Fruit fly (Drosophila melanogaster): ENCODE data around the gene RPA2.

RPA2 gene

DNA sequence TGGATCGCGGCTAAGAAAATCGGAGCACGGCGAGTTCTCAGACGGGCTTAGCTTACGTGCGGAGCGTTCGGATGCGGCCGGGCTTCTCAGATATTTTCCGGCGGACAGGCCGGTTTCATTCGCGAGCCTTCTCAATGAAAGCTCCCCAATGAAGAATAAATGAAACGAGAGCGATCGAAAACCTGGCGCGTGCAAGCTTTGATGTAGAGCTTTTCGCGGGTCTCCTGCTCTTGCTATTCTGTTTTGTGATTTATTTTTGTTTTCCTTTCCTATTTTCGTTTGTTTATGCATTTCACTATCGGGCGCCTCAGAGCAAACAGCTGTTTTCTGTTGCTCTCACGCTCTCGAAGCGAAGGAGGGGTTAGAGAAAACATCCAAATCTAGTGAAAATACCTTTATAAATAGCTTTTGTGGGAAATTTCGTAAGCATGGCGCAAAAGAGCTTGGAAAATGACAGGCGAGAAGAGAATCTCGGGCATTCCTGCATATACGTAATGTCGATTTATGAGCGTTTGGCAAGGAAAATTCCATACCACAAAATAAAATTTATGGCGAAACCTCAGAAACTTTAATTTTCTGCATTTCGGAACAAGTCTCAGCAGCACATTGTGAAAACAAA, 39.9 kb downstream of the RPA2 start (continued):
- TF ChIP-seq Med (GFP tag), result peak; percentile 30
- 0 out of 2 replicates have a peak, but pooled peaks have one; percentile 6 for TF ChIP-seq CG11696 (GFP tag; IDR thresholded peaks at IDR 0.05)
- no peak for TF ChIP-seq CG13624 (GFP tag; optimal IDR thresholded peaks at IDR 0.05)

DNA sequence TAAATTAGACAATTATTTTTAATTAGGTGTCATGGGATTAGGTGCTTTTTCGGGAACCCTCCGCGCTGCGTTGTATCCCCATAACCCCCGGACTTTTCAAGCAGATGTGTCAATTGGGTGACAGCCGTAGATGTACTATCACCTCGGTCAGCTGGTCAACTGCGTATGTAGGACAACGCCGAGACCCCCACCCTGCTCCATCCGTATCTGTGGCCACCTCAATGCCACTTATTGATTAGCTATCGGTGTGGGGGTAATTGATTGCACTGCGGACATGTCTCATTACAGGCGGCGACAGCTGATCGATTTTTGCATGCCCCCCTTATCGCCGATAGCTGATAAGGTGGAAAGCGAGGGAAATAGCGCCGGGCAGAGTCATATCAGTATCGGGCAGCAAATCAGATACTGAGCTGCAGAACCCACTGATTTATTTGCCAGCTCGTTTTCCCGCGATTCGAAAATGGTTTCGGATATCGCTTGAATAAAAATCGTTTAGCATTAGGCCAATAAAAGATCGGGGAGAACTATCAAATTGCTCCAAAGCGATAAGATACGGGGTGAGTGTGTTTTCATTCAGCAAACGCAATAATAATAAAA, 42.2 kb downstream of the RPA2 start:
- TF ChIP-seq Awh (GFP tag; IDR thresholded peaks at IDR 0.05), result no peak
- no peak for TF ChIP-seq CG10209 (GFP tag; optimal IDR thresholded peaks at IDR 0.05)
- no peak for TF ChIP-seq cato (GFP tag; optimal IDR thresholded peaks at IDR 0.05; ENCODE audit: borderline replicate concordance)
- TF ChIP-seq CG15479 (GFP tag; optimal IDR thresholded peaks at IDR 0.05), result no peak
- TF ChIP-seq Med (GFP tag), result peak; percentile 72
- TF ChIP-seq Hand (GFP tag; optimal IDR thresholded peaks at IDR 0.05), result no peak
- TF ChIP-seq Blimp-1 (GFP tag; optimal IDR thresholded peaks at IDR 0.05), result no peak
- no peak for TF ChIP-seq CG42726 (GFP tag; IDR thresholded peaks at IDR 0.05; ENCODE audit: partially characterized antibody)
- TF ChIP-seq CG10274 (GFP tag; optimal IDR thresholded peaks at IDR 0.05), result no peak
- no peak for TF ChIP-seq Hr3 (GFP tag; optimal IDR thresholded peaks at IDR 0.05)
- TF ChIP-seq Atf-2 (GFP tag; optimal IDR thresholded peaks at IDR 0.05), result no peak
- no peak for TF ChIP-seq CG9215 (GFP tag; IDR thresholded peaks at IDR 0.05)
- TF ChIP-seq insv (GFP tag; optimal IDR thresholded peaks at IDR 0.05), result no peak
- TF ChIP-seq sug (tag; optimal IDR thresholded peaks at IDR 0.05), result peak; percentile 94
- no peak for TF ChIP-seq CG17612 (GFP tag; IDR thresholded peaks at IDR 0.05)
- no peak for TF ChIP-seq Neu2 (GFP tag; optimal IDR thresholded peaks at IDR 0.05; ENCODE audit: borderline replicate concordance)
- TF ChIP-seq Lpt (GFP tag; optimal IDR thresholded peaks at IDR 0.05), result no peak
- no peak for TF ChIP-seq CHES-1-like (GFP tag; optimal IDR thresholded peaks at IDR 0.05)
- TF ChIP-seq GATAe (GFP tag; conservative IDR thresholded peaks at IDR 0.05), result peak; percentile 68
- TF ChIP-seq unc-4 (GFP tag; IDR thresholded peaks at IDR 0.05; ENCODE audit: partially characterized antibody), result no peak
- 0 out of 2 replicates have a peak, but pooled peaks have one; percentile 7 for TF ChIP-seq E2f1 (GFP tag; IDR thresholded peaks at IDR 0.05)
- no peak for TF ChIP-seq repo (GFP tag; optimal IDR thresholded peaks at IDR 0.05)
- no peak for TF ChIP-seq slou (GFP tag; optimal IDR thresholded peaks at IDR 0.05)
- TF ChIP-seq br (optimal IDR thresholded peaks at IDR 0.05), result no peak
- no peak for TF ChIP-seq E2f2 (GFP tag; IDR thresholded peaks at IDR 0.05)
- TF ChIP-seq z (GFP tag; IDR thresholded peaks at IDR 0.05), result no peak
- no peak for TF ChIP-seq CG7786 (GFP tag; optimal IDR thresholded peaks at IDR 0.05)
- peak; percentile 89 for TF ChIP-seq CG34376 (GFP tag; optimal IDR thresholded peaks at IDR 0.05)
- TF ChIP-seq CG4404 (GFP tag; IDR thresholded peaks at IDR 0.05), result no peak
- TF ChIP-seq CG7839 (tag; optimal IDR thresholded peaks at IDR 0.05), result no peak
- no peak for TF ChIP-seq cwo (GFP tag; optimal IDR thresholded peaks at IDR 0.05)
- no peak for TF ChIP-seq usp (GFP tag; optimal IDR thresholded peaks at IDR 0.05)
- TF ChIP-seq CG9817 (tag; optimal IDR thresholded peaks at IDR 0.05), result no peak
- TF ChIP-seq run (tag; optimal IDR thresholded peaks at IDR 0.05), result no peak
- TF ChIP-seq Myb (GFP tag; optimal IDR thresholded peaks at IDR 0.05), result no peak
- TF ChIP-seq tx (GFP tag; optimal IDR thresholded peaks at IDR 0.05), result no peak
- TF ChIP-seq tll (GFP tag; optimal IDR thresholded peaks at IDR 0.05), result no peak
- TF ChIP-seq knrl (GFP tag; IDR thresholded peaks at IDR 0.05; ENCODE audit: partially characterized antibody), result no peak
- TF ChIP-seq CoRest (tag; optimal IDR thresholded peaks at IDR 0.05), result no peak
- TF ChIP-seq gsb-n (tag; optimal IDR thresholded peaks at IDR 0.05), result no peak
- no peak for TF ChIP-seq Hmr (GFP tag; optimal IDR thresholded peaks at IDR 0.05)
- no peak for TF ChIP-seq CG12744 (GFP tag; optimal IDR thresholded peaks at IDR 0.05)
- TF ChIP-seq CG11695 (GFP tag; IDR thresholded peaks at IDR 0.05), result no peak
- no peak for TF ChIP-seq trh (GFP tag; optimal IDR thresholded peaks at IDR 0.05)
- peak; percentile 9 for TF ChIP-seq BtbVII (GFP tag; optimal IDR thresholded peaks at IDR 0.05)
- no peak for TF ChIP-seq CG2889 (GFP tag; IDR thresholded peaks at IDR 0.05)
